Worm (Caenorhabditis elegans) whole organism, mixed stage, embryonic: Measurements from ENCODE around the gene aipr-1.

Experiments used
- blmp-1 ChIP-seq: fragments of 150-350 bp; optimal IDR thresholded peaks from 2 replicates; lab custom pipeline; 2014; ENCODE audit warnings: missing biosample characterization, missing genetic modification characterization
- ceh-43 ChIP-seq: fragments of 200-800 bp; sonication (Bioruptor generic); optimal IDR thresholded peaks from 2 replicates; lab custom pipeline; 2018; ENCODE audit warnings: mild to moderate bottlenecking, missing genetic modification characterization, moderate library complexity, missing compliant biosample characterization
- ceh-83 ChIP-seq: fragments of 200-800 bp; sonication (Bioruptor generic); optimal IDR thresholded peaks from 2 replicates; lab custom pipeline; 2018; ENCODE audit warnings: mild to moderate bottlenecking, missing genetic modification characterization, missing compliant biosample characterization
- drap-1 ChIP-seq: fragments of 200-800 bp; sonication (Bioruptor generic); optimal IDR thresholded peaks from 3 replicates; lab custom pipeline; 2018; ENCODE audit warnings: mild to moderate bottlenecking, missing genetic modification characterization, missing compliant biosample characterization
- elt-3 ChIP-seq: fragments of 150-350 bp; optimal IDR thresholded peaks from 2 replicates; lab custom pipeline; 2014; ENCODE audit warnings: missing biosample characterization, missing genetic modification characterization
- ham-2 ChIP-seq: fragments of 200-800 bp; sonication (Bioruptor generic); optimal IDR thresholded peaks from 2 replicates; lab custom pipeline; 2018; ENCODE audit warnings: mild to moderate bottlenecking, missing genetic modification characterization, missing compliant biosample characterization
- lin-13 ChIP-seq: fragments of 150-350 bp; optimal IDR thresholded peaks from 2 replicates; lab custom pipeline; 2014; ENCODE audit warnings: missing biosample characterization, missing genetic modification characterization
- nhr-237 ChIP-seq: fragments of 150-350 bp; optimal IDR thresholded peaks from 2 replicates; lab custom pipeline; 2014; ENCODE audit warnings: missing biosample characterization, missing genetic modification characterization
- snpc-4 ChIP-seq: fragments of 150-350 bp; optimal IDR thresholded peaks from 2 replicates; lab custom pipeline; 2014; ENCODE audit warnings: missing biosample characterization, missing genetic modification characterization
- unc-120 ChIP-seq: sonication (generic microtip); optimal IDR thresholded peaks from 2 replicates; lab custom pipeline; 2017; ENCODE audit warnings: missing genetic modification characterization, missing compliant biosample characterization; ENCODE audit not compliant: poor library complexity, severe bottlenecking
- unc-39 ChIP-seq: fragments of 150-350 bp; optimal IDR thresholded peaks from 2 replicates; lab custom pipeline; 2014; ENCODE audit warnings: missing biosample characterization, missing genetic modification characterization
- unc-62 ChIP-seq: fragments of 150-350 bp; optimal IDR thresholded peaks from 2 replicates; lab custom pipeline; 2014; ENCODE audit warnings: missing biosample characterization, missing genetic modification reagents, missing genetic modification characterization
- ztf-11 ChIP-seq: fragments of 150-350 bp; optimal IDR thresholded peaks from 2 replicates; lab custom pipeline; 2014; ENCODE audit warnings: missing biosample characterization, missing genetic modification characterization

DNA sequence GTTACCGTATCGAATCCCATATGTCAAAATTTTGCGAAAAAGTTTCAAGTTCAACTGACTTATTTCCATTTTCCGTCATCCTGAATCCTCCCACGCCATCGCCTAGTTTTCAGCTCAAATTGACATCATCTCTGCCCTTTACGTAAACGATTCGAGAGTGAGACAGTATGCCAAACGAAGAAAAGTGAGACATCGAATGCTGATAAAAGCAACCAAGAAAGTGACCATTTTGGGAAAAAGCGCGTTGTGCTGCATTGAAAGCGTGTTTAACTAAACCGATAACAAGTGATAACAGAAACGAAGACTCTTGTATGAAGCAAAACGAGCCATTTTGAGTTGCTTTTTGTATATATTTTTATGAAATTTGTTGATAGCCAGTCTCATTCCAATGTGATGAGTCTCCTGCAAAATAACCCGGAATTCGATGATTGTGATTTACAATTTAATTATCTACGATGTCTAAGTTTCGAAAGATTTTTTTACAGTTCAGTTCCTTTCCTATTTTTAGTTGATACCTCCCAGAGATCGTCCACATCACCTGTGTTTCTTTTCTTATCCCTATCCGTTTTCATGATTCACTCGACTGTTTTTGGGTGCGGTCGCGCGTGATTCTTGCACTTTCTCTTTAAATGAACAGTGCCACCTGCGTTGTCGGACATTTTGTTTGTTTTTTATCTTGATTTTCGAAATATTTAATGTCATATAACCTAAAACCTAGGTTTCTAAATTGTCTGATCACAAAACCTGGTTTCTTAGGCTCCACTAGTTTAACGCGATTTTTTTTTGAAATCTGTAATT is 21.4 kb upstream of the aipr-1 start:
- TF ChIP-seq unc-120 (tag; lab: Kevin White, UChicago) (no peak), elt-3 (tag; lab: Kevin White, UChicago) (no peak), snpc-4 (tag; lab: Kevin White, UChicago) (no peak), ceh-43 (GFP tag; lab: Kevin White, UChicago) (no peak), unc-62 (GFP tag; lab: Kevin White, UChicago) (no peak), lin-13 (tag; lab: Kevin White, UChicago) (no peak), ceh-83 (GFP tag; lab: Kevin White, UChicago) (no peak), nhr-237 (tag; lab: Kevin White, UChicago) (no peak), blmp-1 (tag; lab: Kevin White, UChicago) (no peak), unc-39 (tag; lab: Kevin White, UChicago) (no peak), ham-2 (no peak), ztf-11 (tag; lab: Kevin White, UChicago) (no peak), drap-1 (no peak)
